Worm (Caenorhabditis elegans): Measurements from ENCODE around the gene eif-3.L.

The eif-3.L gene

ce11 chrII:5574925-5575324 is 47.4 kb downstream of the eif-3.L start (continued):
- TF ChIP-seq let-607 (tag; optimal IDR thresholded peaks at IDR 0.05) (peak; percentile 49 to 76), somi-1 (GFP tag; optimal IDR thresholded peaks at IDR 0.05) (no peak), tbx-9 (tag; optimal IDR thresholded peaks at IDR 0.05; ENCODE audit: borderline replicate concordance) (no peak), madf-8 (GFP tag; conservative IDR thresholded peaks at IDR 0.05) (no peak), sdz-38 (tag; optimal IDR thresholded peaks at IDR 0.05) (no peak), ceh-27 (GFP tag; optimal IDR thresholded peaks at IDR 0.05) (no peak), T26A5.8 (tag; optimal IDR thresholded peaks at IDR 0.05) (no peak), madf-6 (GFP tag; IDR thresholded peaks at IDR 0.05) (peak; percentile 33), mel-28 (tag; optimal IDR thresholded peaks at IDR 0.05; ENCODE audit: borderline replicate concordance) (no peak), F37B4.10 (GFP tag; IDR thresholded peaks at IDR 0.05) (no peak), nhr-120 (GFP tag; IDR thresholded peaks at IDR 0.05) (no peak), snpc-1.3 (tag; optimal IDR thresholded peaks at IDR 0.05; ENCODE audit: insufficient read depth) (no peak), B0261.1 (tag; optimal IDR thresholded peaks at IDR 0.05) (no peak), ceh-91 (GFP tag; IDR thresholded peaks at IDR 0.05) (no peak), him-1 (tag; optimal IDR thresholded peaks at IDR 0.05) (no peak), F52B5.7 (tag; optimal IDR thresholded peaks at IDR 0.05) (peak; percentile 62), ccch-3 (GFP tag; optimal IDR thresholded peaks at IDR 0.05) (no peak), C06A6.2 (GFP tag; conservative IDR thresholded peaks at IDR 0.05) (0 out of 2 replicates have a peak, but pooled peaks have one; percentile 26), mes-4 (tag; optimal IDR thresholded peaks at IDR 0.05) (no peak), C17E4.6 (GFP tag; IDR thresholded peaks at IDR 0.05) (no peak), nfya-2 (GFP tag; IDR thresholded peaks at IDR 0.05) (no peak), akir-1 (GFP tag; optimal IDR thresholded peaks at IDR 0.05) (no peak), K12H6.12 (tag; optimal IDR thresholded peaks at IDR 0.05) (peak; percentile 20), mxl-1 (tag; optimal IDR thresholded peaks at IDR 0.05) (no peak), ztf-22 (GFP tag; optimal IDR thresholded peaks at IDR 0.05) (no peak), efl-1 (GFP tag; optimal IDR thresholded peaks at IDR 0.05) (no peak), rec-8 (tag; optimal IDR thresholded peaks at IDR 0.05) (no peak), chd-7 (tag; optimal IDR thresholded peaks at IDR 0.05) (peak; percentile 70), ceh-100 (GFP tag; IDR thresholded peaks at IDR 0.05) (no peak), hmg-20 (GFP tag; IDR thresholded peaks at IDR 0.05) (0 out of 2 replicates have a peak, but pooled peaks have one; percentile 2), K11D2.4 (GFP tag; IDR thresholded peaks at IDR 0.05) (no peak), lsl-1 (GFP tag; optimal IDR thresholded peaks at IDR 0.05) (no peak), attf-3 (GFP tag; conservative IDR thresholded peaks at IDR 0.05) (no peak), lir-1 (GFP tag; conservative IDR thresholded peaks at IDR 0.05) (no peak), snpc-1.1 (tag; optimal IDR thresholded peaks at IDR 0.05; ENCODE audit: insufficient read depth) (no peak), dpl-1 (GFP tag; optimal IDR thresholded peaks at IDR 0.05) (no peak), snpc-4 (GFP tag; optimal IDR thresholded peaks at IDR 0.05) (no peak), snpc-4 (tag; optimal IDR thresholded peaks at IDR 0.05) (peak in 1 of 4 experiments; percentile 20), pbrm-1 (GFP tag; IDR thresholded peaks at IDR 0.05) (peak; percentile 36; the same call in 1 of the 2 replicates), B0019.2 (GFP tag; conservative IDR thresholded peaks at IDR 0.05) (no peak), athp-1 (tag; optimal IDR thresholded peaks at IDR 0.05) (no peak), lsy-27 (tag; optimal IDR thresholded peaks at IDR 0.05; ENCODE audit: borderline replicate concordance, insufficient read depth) (no peak), repo-1 (tag; optimal IDR thresholded peaks at IDR 0.05) (peak; percentile 86), hrde-1 (tag; optimal IDR thresholded peaks at IDR 0.05; ENCODE audit: borderline replicate concordance) (no peak), Y56A3A.18 (GFP tag; IDR thresholded peaks at IDR 0.05) (peak; percentile 78; the same call in 1 of the 2 replicates), hsf-1 (GFP tag; IDR thresholded peaks at IDR 0.05) (no peak), madf-3 (GFP tag; IDR thresholded peaks at IDR 0.05) (peak; percentile 67; the same call in 1 of the 2 replicates), B0336.3 (GFP tag; IDR thresholded peaks at IDR 0.05) (peak; percentile 80)
